Worm (Caenorhabditis elegans): ENCODE data around the gene R04B3.3.

DNA sequence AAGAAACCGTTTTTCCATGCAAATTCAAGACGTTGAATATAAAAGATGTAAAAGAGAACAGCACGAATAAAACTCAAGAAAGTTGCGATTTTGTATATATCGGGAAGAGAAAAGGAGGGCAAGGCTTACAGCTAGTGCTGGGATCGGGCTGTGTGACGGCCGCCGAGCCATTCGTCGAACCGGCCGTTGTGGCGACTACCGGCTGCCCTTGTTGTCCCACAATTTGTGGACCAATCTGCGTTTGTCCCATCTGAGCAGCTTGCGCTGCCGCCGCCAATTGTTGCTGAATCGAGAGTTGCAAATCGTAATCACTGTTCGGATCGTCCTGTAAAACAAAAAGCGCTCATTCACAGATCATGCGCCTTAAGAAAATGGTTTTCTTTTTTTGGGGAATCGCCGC, 28.6 kb downstream of the R04B3.3 start:
- no peak for TF ChIP-seq nhr-237 (tag; optimal IDR thresholded peaks at IDR 0.05)
- no peak for TF ChIP-seq unc-39 (tag; optimal IDR thresholded peaks at IDR 0.05)
- no peak for TF ChIP-seq snpc-4 (tag; optimal IDR thresholded peaks at IDR 0.05)
- no peak for TF ChIP-seq pqm-1 (tag; optimal IDR thresholded peaks at IDR 0.05)
- TF ChIP-seq lsy-12 (tag; optimal IDR thresholded peaks at IDR 0.05) = no peak
- no peak for TF ChIP-seq jun-1 (tag; optimal IDR thresholded peaks at IDR 0.05)
- no peak for TF ChIP-seq mdl-1 (tag; optimal IDR thresholded peaks at IDR 0.05)
- TF ChIP-seq fkh-10 (GFP tag; optimal IDR thresholded peaks at IDR 0.05) = no peak
- no peak for TF ChIP-seq aly-2 (tag; optimal IDR thresholded peaks at IDR 0.05)
- no peak for TF ChIP-seq nhr-76 (tag; optimal IDR thresholded peaks at IDR 0.05)
- no peak for TF ChIP-seq sea-2 (GFP tag; optimal IDR thresholded peaks at IDR 0.05)
- TF ChIP-seq lin-39 (tag; optimal IDR thresholded peaks at IDR 0.05) = no peak
- no peak for TF ChIP-seq nfya-1 (tag; optimal IDR thresholded peaks at IDR 0.05; ENCODE audit: insufficient read depth)
- no peak for TF ChIP-seq nhr-12 (tag; optimal IDR thresholded peaks at IDR 0.05)

Measured in whole organism, L3 larva.